Worm (Caenorhabditis elegans) whole organism, mixed stage, embryonic: ENCODE data around the gene odr-2.

Experiments
- M03D4.4 ChIP-seq: sonication (generic microtip); optimal IDR thresholded peaks from 2 replicates; lab custom pipeline; 2017; ENCODE audit warnings: mild to moderate bottlenecking, missing genetic modification characterization, missing compliant biosample characterization
- bed-3 ChIP-seq: fragments of 200-800 bp; sonication (Bioruptor generic); optimal IDR thresholded peaks from 3 replicates; lab custom pipeline; 2018; ENCODE audit warnings: mild to moderate bottlenecking, missing genetic modification characterization, moderate library complexity, missing compliant biosample characterization
- nhr-237 ChIP-seq: fragments of 150-350 bp; optimal IDR thresholded peaks from 2 replicates; lab custom pipeline; 2014; ENCODE audit warnings: missing biosample characterization, missing genetic modification characterization
- ztf-11 ChIP-seq: fragments of 150-350 bp; optimal IDR thresholded peaks from 2 replicates; lab custom pipeline; 2014; ENCODE audit warnings: missing biosample characterization, missing genetic modification characterization

ce11 chrV:7150570-7150969, 47.2 kb downstream of the odr-2 start, which contains the start of gene F10D2.8:
- TF ChIP-seq nhr-237 (no peak), ztf-11 (tag; lab: Kevin White, UChicago) (no peak), M03D4.4 (tag; lab: Kevin White, UChicago) (no peak), bed-3 (GFP tag; lab: Kevin White, UChicago) (no peak)
